Worm (Caenorhabditis elegans): ENCODE results near the gene sdha-1.

The sdha-1 gene

DNA sequence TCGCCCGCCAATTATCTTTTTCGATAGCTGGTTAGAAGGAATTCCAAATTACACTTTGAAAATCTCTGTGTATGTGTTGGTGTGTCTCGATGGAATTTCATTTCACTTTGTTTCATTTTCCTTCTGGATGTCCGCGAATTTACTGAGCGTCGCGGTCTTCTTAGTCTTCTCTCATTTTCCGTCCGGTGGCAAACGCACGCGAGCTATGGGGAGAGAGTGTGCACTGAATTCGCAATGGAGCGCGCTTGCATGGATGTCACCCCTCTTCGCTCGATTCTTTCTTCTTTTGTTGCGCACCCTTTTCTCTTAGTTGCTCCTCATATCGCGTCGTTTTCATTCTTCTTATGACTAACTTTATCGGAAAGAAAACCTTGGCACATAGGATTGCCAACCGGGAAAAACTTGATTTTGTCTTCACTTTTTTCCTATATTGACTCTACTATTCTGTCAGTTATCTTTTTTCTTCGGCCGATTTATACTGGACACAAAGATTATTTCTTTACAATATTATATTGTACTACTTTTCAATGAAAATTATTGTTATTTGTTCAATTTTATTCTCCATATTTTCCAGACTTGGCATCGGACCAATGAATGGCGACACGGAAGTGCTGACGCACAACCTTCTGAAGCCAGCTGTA, 6.0 kb upstream of the sdha-1 start, which contains the start of gene dhhc-14:
Gene dhhc-14, plus strand, starts transcription at position 591 of the 641 bp plus-strand sequence.
- TF ChIP-seq tbx-2 (tag; optimal IDR thresholded peaks at IDR 0.05) (peak; percentile 79), tbx-7 (tag; optimal IDR thresholded peaks at IDR 0.05) (peak; percentile 10), dmd-4 (tag; optimal IDR thresholded peaks at IDR 0.05; ENCODE audit: borderline replicate concordance) (no peak), hlh-6 (tag; optimal IDR thresholded peaks at IDR 0.05) (no peak), unc-42 (tag; optimal IDR thresholded peaks at IDR 0.05) (peak; percentile 74), pha-2 (tag; optimal IDR thresholded peaks at IDR 0.05) (no peak), odd-2 (tag; optimal IDR thresholded peaks at IDR 0.05) (no peak), sdc-2 (tag; optimal IDR thresholded peaks at IDR 0.05) (peak; percentile 63), F13H6.1 (tag; optimal IDR thresholded peaks at IDR 0.05) (no peak), unc-86 (tag; optimal IDR thresholded peaks at IDR 0.05) (no peak), ceh-19 (GFP tag; optimal IDR thresholded peaks at IDR 0.05) (no peak), ceh-2 (tag; optimal IDR thresholded peaks at IDR 0.05) (peak; percentile 47), K02D7.2 (tag; optimal IDR thresholded peaks at IDR 0.05) (no peak), npax-4 (tag; optimal IDR thresholded peaks at IDR 0.05) (no peak), ceh-45 (GFP tag; IDR thresholded peaks at IDR 0.05) (no peak), ceh-48 (tag; optimal IDR thresholded peaks at IDR 0.05) (no peak), syd-9 (tag; optimal IDR thresholded peaks at IDR 0.05) (peak; percentile 17), ttx-3 (tag; optimal IDR thresholded peaks at IDR 0.05) (no peak), elt-4 (tag; optimal IDR thresholded peaks at IDR 0.05) (no peak), dve-1 (tag; optimal IDR thresholded peaks at IDR 0.05) (no peak), ceh-34 (tag; optimal IDR thresholded peaks at IDR 0.05) (peak; percentile 41), hlh-15 (tag; optimal IDR thresholded peaks at IDR 0.05) (no peak), rnt-1 (tag; optimal IDR thresholded peaks at IDR 0.05) (peak; percentile 26), hlh-13 (GFP tag; optimal IDR thresholded peaks at IDR 0.05) (no peak), madf-2 (tag; optimal IDR thresholded peaks at IDR 0.05) (peak; percentile 16), hlh-30 (tag; optimal IDR thresholded peaks at IDR 0.05; ENCODE audit: insufficient read depth) (peak; percentile 64), K09A11.1 (tag; optimal IDR thresholded peaks at IDR 0.05; ENCODE audit: insufficient read depth) (no peak), T23F11.4 (GFP tag; optimal IDR thresholded peaks at IDR 0.05) (no peak), ceh-18 (tag; optimal IDR thresholded peaks at IDR 0.05) (peak; percentile 74), zip-5 (tag; optimal IDR thresholded peaks at IDR 0.05) (no peak), sox-2 (GFP tag; IDR thresholded peaks at IDR 0.05) (no peak), che-1 (tag; optimal IDR thresholded peaks at IDR 0.05) (no peak), mec-3 (tag; optimal IDR thresholded peaks at IDR 0.05; ENCODE audit: borderline replicate concordance) (no peak), lin-11 (tag; optimal IDR thresholded peaks at IDR 0.05) (no peak), pax-1 (tag; optimal IDR thresholded peaks at IDR 0.05) (peak; percentile 28), ceh-24 (tag; optimal IDR thresholded peaks at IDR 0.05) (no peak), nfya-1 (tag; optimal IDR thresholded peaks at IDR 0.05) (peak; percentile 70), fax-1 (tag; optimal IDR thresholded peaks at IDR 0.05) (no peak), ama-1 (optimal IDR thresholded peaks at IDR 0.05) (no peak), ceh-22 (tag; optimal IDR thresholded peaks at IDR 0.05) (no peak), nhr-11 (tag; optimal IDR thresholded peaks at IDR 0.05) (no peak), nhr-232 (tag; optimal IDR thresholded peaks at IDR 0.05) (no peak), ets-4 (tag; optimal IDR thresholded peaks at IDR 0.05) (no peak), unc-55 (GFP tag; optimal IDR thresholded peaks at IDR 0.05) (peak; percentile 31), ceh-14 (tag; optimal IDR thresholded peaks at IDR 0.05) (no peak), pat-9 (tag; optimal IDR thresholded peaks at IDR 0.05) (no peak), ceh-30 (tag; optimal IDR thresholded peaks at IDR 0.05) (no peak), fkh-6 (tag; optimal IDR thresholded peaks at IDR 0.05) (no peak), pros-1 (tag; optimal IDR thresholded peaks at IDR 0.05) (no peak), hlh-8 (tag; optimal IDR thresholded peaks at IDR 0.05) (no peak), ahr-1 (tag; optimal IDR thresholded peaks at IDR 0.05) (no peak), Y22D7AL.16 (tag; optimal IDR thresholded peaks at IDR 0.05) (no peak), C38D4.7 (GFP tag; optimal IDR thresholded peaks at IDR 0.05) (no peak)
